Fruit fly (Drosophila melanogaster): ENCODE data around the gene Ance.
A peak's percentile ranks its signal among the peaks of the same experiment; 100 is the strongest.

Gene Ance

dm6 chr2L:13877934-13878580 is 27.4 kb upstream of the Ance start (continued):
- peak in 1 of 2 experiments; percentile 3 for TF ChIP-seq Pdp1 (GFP tag; optimal IDR thresholded peaks at IDR 0.05)
- TF ChIP-seq BtbVII (GFP tag; optimal IDR thresholded peaks at IDR 0.05), result no peak
- peak; percentile 9 for TF ChIP-seq abd-A (tag; optimal IDR thresholded peaks at IDR 0.05)
- no peak for TF ChIP-seq dm (GFP tag; optimal IDR thresholded peaks at IDR 0.05)
- no peak for TF ChIP-seq CG1603 (tag; optimal IDR thresholded peaks at IDR 0.05)
- TF ChIP-seq bbx (GFP tag; IDR thresholded peaks at IDR 0.05; ENCODE audit: partially characterized antibody), result 0 out of 2 replicates have a peak, but pooled peaks have one; percentile 15
- no peak for TF ChIP-seq CG5953 (GFP tag; IDR thresholded peaks at IDR 0.05)
- TF ChIP-seq ttk (GFP tag; IDR thresholded peaks at IDR 0.05), result 0 out of 2 replicates have a peak, but pooled peaks have one; percentile 16
- TF ChIP-seq CG18011 (GFP tag; optimal IDR thresholded peaks at IDR 0.05), result no peak
- TF ChIP-seq tna (GFP tag; IDR thresholded peaks at IDR 0.05; ENCODE audit: partially characterized antibody), result no peak
- TF ChIP-seq Trl (optimal IDR thresholded peaks at IDR 0.05), result peak; percentile 87 to 90
- TF ChIP-seq Trl (GFP tag; optimal IDR thresholded peaks at IDR 0.05), result no peak
- no peak for TF ChIP-seq Six4 (GFP tag; optimal IDR thresholded peaks at IDR 0.05)
- TF ChIP-seq CG6689 (GFP tag; IDR thresholded peaks at IDR 0.05), result peak; percentile 19; the same call in 1 of the 2 replicates
- no peak for TF ChIP-seq CG18599 (GFP tag; optimal IDR thresholded peaks at IDR 0.05)
- no peak for TF ChIP-seq CG32767 (GFP tag; IDR thresholded peaks at IDR 0.05)
- no peak for TF ChIP-seq luna (GFP tag; optimal IDR thresholded peaks at IDR 0.05)
- TF ChIP-seq CG4854 (GFP tag; optimal IDR thresholded peaks at IDR 0.05), result no peak
- peak; percentile 47 for TF ChIP-seq corto (GFP tag; optimal IDR thresholded peaks at IDR 0.05)
- no peak for TF ChIP-seq CG4617 (GFP tag; optimal IDR thresholded peaks at IDR 0.05; ENCODE audit: borderline replicate concordance)
- no peak for TF ChIP-seq MESR4 (GFP tag; optimal IDR thresholded peaks at IDR 0.05)
- peak; percentile 35; the same call in 1 of the 2 replicates for TF ChIP-seq chm (GFP tag; IDR thresholded peaks at IDR 0.05)
- no peak for TF ChIP-seq CG12155 (GFP tag; optimal IDR thresholded peaks at IDR 0.05)
- no peak for TF ChIP-seq Atf-2 (GFP tag; optimal IDR thresholded peaks at IDR 0.05)
- TF ChIP-seq hkb (optimal IDR thresholded peaks at IDR 0.05), result no peak
- no peak for TF ChIP-seq hkb (GFP tag; IDR thresholded peaks at IDR 0.05)
- no peak for TF ChIP-seq Spps (tag; optimal IDR thresholded peaks at IDR 0.05)
- peak; percentile 25 for TF ChIP-seq yki (optimal IDR thresholded peaks at IDR 0.05)
- no peak for TF ChIP-seq bcd (GFP tag; optimal IDR thresholded peaks at IDR 0.05)
- TF ChIP-seq chinmo (GFP tag; IDR thresholded peaks at IDR 0.05; ENCODE audit: partially characterized antibody), result 0 out of 4 replicates have a peak, but pooled peaks have one; percentile 59
- TF ChIP-seq Vsx1 (GFP tag; optimal IDR thresholded peaks at IDR 0.05), result peak; percentile 21
- TF ChIP-seq eve (GFP tag; optimal IDR thresholded peaks at IDR 0.05), result peak in 1 of 2 experiments; percentile 34
- TF ChIP-seq org-1 (GFP tag; optimal IDR thresholded peaks at IDR 0.05), result no peak

dm6 chr2L:13878801-13879200 is 26.6 kb upstream of the Ance start:
- TF ChIP-seq CG15514 (GFP tag; optimal IDR thresholded peaks at IDR 0.05) (peak; percentile 28), CG11504 (tag; optimal IDR thresholded peaks at IDR 0.05) (peak; percentile 8), Bgb (GFP tag; IDR thresholded peaks at IDR 0.05; ENCODE audit: partially characterized antibody) (peak; percentile 77; the same call in 1 of the 2 replicates), vvl (GFP tag; IDR thresholded peaks at IDR 0.05) (peak; percentile 63), CG2712 (tag; optimal IDR thresholded peaks at IDR 0.05) (peak; percentile 27), CG6791 (GFP tag; IDR thresholded peaks at IDR 0.05; ENCODE audit: partially characterized antibody) (peak; percentile 62), ftz-f1 (GFP tag; optimal IDR thresholded peaks at IDR 0.05) (peak; percentile 23), CG4820 (GFP tag; optimal IDR thresholded peaks at IDR 0.05) (no peak), CG17829 (tag; optimal IDR thresholded peaks at IDR 0.05) (peak; percentile 15), oc (tag; optimal IDR thresholded peaks at IDR 0.05) (peak; percentile 46), Meics (GFP tag; optimal IDR thresholded peaks at IDR 0.05) (peak; percentile 18), dpn (GFP tag; optimal IDR thresholded peaks at IDR 0.05) (peak in 1 of 2 experiments; percentile 10), NC2α (GFP tag; optimal IDR thresholded peaks at IDR 0.05) (no peak), CG13894 (tag; optimal IDR thresholded peaks at IDR 0.05) (peak; percentile 25), knrl (GFP tag; IDR thresholded peaks at IDR 0.05; ENCODE audit: partially characterized antibody) (peak; percentile 39; the same call in 2 of the 3 replicates), CrebB (tag; optimal IDR thresholded peaks at IDR 0.05) (peak; percentile 18), caup (GFP tag; optimal IDR thresholded peaks at IDR 0.05; ENCODE audit: severe bottlenecking) (peak; percentile 27)

Measured in whole organism, embryonic.